Fruit fly (Drosophila melanogaster) whole organism, prepupa: ENCODE data around the gene f.

Source experiments
- CG31627 ChIP-seq: fragments of 200-800 bp; sonication (Bioruptor generic); optimal IDR thresholded peaks from 3 replicates; lab custom pipeline; 2016; ENCODE audit warnings: missing biosample characterization, missing genetic modification characterization
- CG3919 ChIP-seq: fragments of 200-800 bp; sonication (Bioruptor generic); optimal IDR thresholded peaks from 3 replicates; lab custom pipeline; 2016; ENCODE audit warnings: missing biosample characterization, missing genetic modification characterization
- Eip93F ChIP-seq: fragments of 200-800 bp; sonication (Bioruptor generic); optimal IDR thresholded peaks from 2 replicates; lab custom pipeline; 2016; ENCODE audit warnings: missing biosample characterization, mild to moderate bottlenecking, missing genetic modification characterization
- Hr4 ChIP-seq: fragments of 200-800 bp; sonication (Bioruptor generic); optimal IDR thresholded peaks from 3 replicates; lab custom pipeline; 2016; ENCODE audit warnings: missing biosample characterization, missing genetic modification characterization
- Sox15 ChIP-seq: fragments of 200-800 bp; sonication (Bioruptor generic); optimal IDR thresholded peaks from 3 replicates; lab custom pipeline; 2016; ENCODE audit warnings: missing biosample characterization, missing genetic modification characterization

DNA sequence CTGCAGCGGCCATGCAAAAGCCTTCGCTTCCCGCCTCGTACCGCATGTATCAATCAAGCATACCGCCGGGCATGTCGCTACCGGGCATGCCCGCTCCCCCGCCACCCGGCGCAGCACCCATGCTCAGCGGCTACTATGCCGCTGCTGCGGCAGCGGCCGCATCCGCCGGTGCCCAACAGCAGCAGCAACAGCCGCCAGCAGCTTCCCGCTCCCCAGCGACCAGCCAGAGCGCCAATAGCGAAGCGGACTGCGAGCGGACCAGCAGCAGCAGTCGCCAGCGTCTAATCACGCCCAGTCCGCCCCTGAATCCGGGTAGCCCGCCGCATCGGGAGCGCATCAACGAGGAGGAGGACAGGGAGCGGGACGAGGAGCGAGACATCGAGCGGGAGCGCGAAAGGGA is 90.1 kb downstream of the f start:
- TF ChIP-seq Hr4 (GFP tag; lab: Kevin White, UChicago) = no peak
- no peak for TF ChIP-seq Sox15 (GFP tag; lab: Kevin White, UChicago)
- no peak for TF ChIP-seq Eip93F (GFP tag; lab: Kevin White, UChicago)
- no peak for TF ChIP-seq CG3919 (GFP tag; lab: Kevin White, UChicago)
- no peak for TF ChIP-seq CG31627 (GFP tag; lab: Kevin White, UChicago)
